Worm (Caenorhabditis elegans) whole organism, L4/young adult: ENCODE data around the gene bath-36.

Experiments
- W03F9.2 ChIP-seq: fragments of 150-350 bp; optimal IDR thresholded peaks from 2 replicates; lab custom pipeline; 2014; ENCODE audit warnings: missing biosample characterization, missing genetic modification characterization
- dao-5 ChIP-seq: sonication (generic microtip); optimal IDR thresholded peaks from 2 replicates; lab custom pipeline; 2016; ENCODE audit warnings: missing genotype, missing genetic modification characterization, moderate library complexity, missing compliant biosample characterization
- him-1 ChIP-seq: sonication (generic microtip); optimal IDR thresholded peaks from 2 replicates; lab custom pipeline; 2016; ENCODE audit warnings: missing genotype, missing genetic modification reagents, missing genetic modification characterization, missing compliant biosample characterization

DNA sequence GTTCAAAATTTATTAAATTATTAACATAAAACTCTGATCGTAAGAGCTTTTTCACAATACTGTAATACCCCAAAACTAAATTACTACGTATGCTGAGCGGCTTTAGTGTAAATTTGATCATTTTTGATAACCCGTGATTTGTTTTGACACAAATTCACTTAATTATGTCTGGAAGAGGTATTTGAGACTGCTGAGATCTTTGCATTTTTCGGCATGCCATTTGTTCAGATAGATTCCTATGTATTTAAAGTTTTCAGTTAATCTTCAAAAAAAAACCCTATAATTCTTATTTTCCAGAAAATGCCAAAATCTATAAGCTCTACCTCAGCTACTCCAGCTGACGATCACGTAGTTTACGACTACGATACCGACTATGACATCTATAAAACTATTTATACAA lies 42.6 kb downstream of the bath-36 start, which contains the start of gene srw-15:
- TF ChIP-seq him-1 (tag; lab: Kevin White, UChicago) (no peak), dao-5 (tag; lab: Kevin White, UChicago) (no peak), W03F9.2 (tag; lab: Kevin White, UChicago) (no peak)
